Fruit fly (Drosophila melanogaster) whole organism, adult: Measurements from ENCODE around the gene MP1.
A peak's percentile ranks its signal among the peaks of the same experiment; 100 is the strongest.

Experiments used
- CG11617 ChIP-seq: fragments of 200-800 bp; sonication (Bioruptor generic); optimal IDR thresholded peaks from 2 replicates; lab custom pipeline; 2017; ENCODE audit warnings: mild to moderate bottlenecking, missing biosample characterization, missing genetic modification reagents, missing genetic modification characterization
- CG12768 ChIP-seq: fragments of 200-800 bp; sonication (Bioruptor generic); optimal IDR thresholded peaks from 2 replicates; lab custom pipeline; 2017; ENCODE audit warnings: missing biosample characterization, missing genetic modification characterization, mild to moderate bottlenecking, moderate library complexity, missing genetic modification reagents
- CG14711 ChIP-seq: fragments of 200-800 bp; sonication (Bioruptor generic); optimal IDR thresholded peaks from 2 replicates; lab custom pipeline; 2018; ENCODE audit warnings: missing biosample characterization, mild to moderate bottlenecking, missing genetic modification characterization, moderate library complexity
- CG1620 ChIP-seq: fragments of 200-800 bp; sonication (Bioruptor generic); optimal IDR thresholded peaks from 2 replicates; lab custom pipeline; 2016; ENCODE audit warnings: missing biosample characterization, missing genetic modification characterization
- CG33017 ChIP-seq: fragments of 200-800 bp; sonication (Bioruptor generic); optimal IDR thresholded peaks from 2 replicates; lab custom pipeline; 2018; ENCODE audit warnings: missing biosample characterization, mild to moderate bottlenecking, missing genetic modification characterization, moderate library complexity
- CG5204 ChIP-seq: fragments of 200-800 bp; sonication (Bioruptor generic); optimal IDR thresholded peaks from 2 replicates; lab custom pipeline; 2016; ENCODE audit warnings: missing biosample characterization, missing genetic modification characterization
- CG7045 ChIP-seq: fragments of 200-800 bp; sonication (Bioruptor generic); optimal IDR thresholded peaks from 2 replicates; lab custom pipeline; 2017; ENCODE audit warnings: missing biosample characterization, mild to moderate bottlenecking, missing genetic modification characterization
- CG7101 ChIP-seq: fragments of 200-800 bp; sonication (Bioruptor generic); optimal IDR thresholded peaks from 2 replicates; lab custom pipeline; 2018; ENCODE audit warnings: missing biosample characterization, mild to moderate bottlenecking, missing genetic modification characterization, moderate library complexity
- Clk ChIP-seq: fragments of 200-800 bp; sonication (Bioruptor generic); optimal IDR thresholded peaks from 2 replicates; lab custom pipeline; 2017; ENCODE audit warnings: missing biosample characterization, missing genetic modification characterization
- Crg-1 ChIP-seq: fragments of 200-800 bp; sonication (Bioruptor generic); optimal IDR thresholded peaks from 2 replicates; lab custom pipeline; 2016; ENCODE audit warnings: missing biosample characterization, missing genetic modification characterization
- Hr96 ChIP-seq: fragments of 200-800 bp; sonication (Bioruptor generic); optimal IDR thresholded peaks from 2 replicates; lab custom pipeline; 2016; ENCODE audit warnings: missing biosample characterization, missing genetic modification characterization
- Mnt ChIP-seq: fragments of 200-800 bp; sonication (Bioruptor generic); optimal IDR thresholded peaks from 2 replicates; lab custom pipeline; 2016; ENCODE audit warnings: missing biosample characterization, mild to moderate bottlenecking, missing genetic modification characterization
- bab1 ChIP-seq: fragments of 200-800 bp; sonication (Bioruptor generic); optimal IDR thresholded peaks from 3 replicates; lab custom pipeline; 2019; ENCODE audit warnings: missing biosample characterization, mild to moderate bottlenecking, missing genetic modification characterization, moderate library complexity
- cic ChIP-seq: fragments of 200-800 bp; sonication (Bioruptor generic); optimal IDR thresholded peaks from 2 replicates; lab custom pipeline; 2017; ENCODE audit warnings: missing biosample characterization, mild to moderate bottlenecking, missing genetic modification characterization, moderate library complexity
- cnc ChIP-seq, 2 experiments: fragments of >200 bp; optimal IDR thresholded peaks; 2 replicates each; lab custom pipeline; 2017
- kay ChIP-seq: fragments of 200-800 bp; sonication (Bioruptor generic); peaks from one replicate; lab custom pipeline; 2016; ENCODE audit warnings: missing biosample characterization, missing genetic modification characterization, borderline replicate concordance
- ovo ChIP-seq: fragments of 200-800 bp; sonication (Bioruptor generic); optimal IDR thresholded peaks from 2 replicates; lab custom pipeline; 2016; ENCODE audit warnings: missing biosample characterization, missing genetic modification characterization
- pad ChIP-seq: fragments of 200-800 bp; sonication (Bioruptor generic); optimal IDR thresholded peaks from 3 replicates; lab custom pipeline; 2017; ENCODE audit warnings: missing biosample characterization, missing genetic modification characterization, mild to moderate bottlenecking, moderate library complexity, missing genetic modification reagents
- tj ChIP-seq: fragments of 200-800 bp; sonication (Bioruptor generic); optimal IDR thresholded peaks from 3 replicates; lab custom pipeline; 2017; ENCODE audit warnings: missing biosample characterization, mild to moderate bottlenecking, missing genetic modification characterization, moderate library complexity
- toe ChIP-seq: fragments of 200-800 bp; sonication (Bioruptor generic); optimal IDR thresholded peaks from 2 replicates; lab custom pipeline; 2016; ENCODE audit warnings: missing biosample characterization, missing genetic modification characterization

Gene MP1

DNA sequence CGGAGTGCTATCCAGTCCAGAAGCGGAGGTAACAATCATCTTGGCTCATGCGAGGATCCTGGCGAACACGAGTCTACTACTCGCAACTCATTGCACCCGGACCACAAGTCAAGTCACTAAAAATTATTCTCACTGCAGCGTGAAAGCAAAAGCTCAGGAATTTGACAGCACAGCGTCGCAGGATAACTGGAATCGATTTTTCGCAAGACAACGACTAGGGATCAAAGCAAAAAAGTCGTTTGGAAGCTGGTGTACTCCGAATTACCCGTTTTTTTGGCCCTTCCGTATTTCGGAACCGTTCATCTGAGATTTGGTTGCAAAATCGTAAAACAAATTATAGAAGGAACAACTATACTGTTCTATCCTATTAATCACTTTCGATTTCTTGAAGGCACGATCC is 10.9 kb downstream of the MP1 start:
- TF ChIP-seq Clk (GFP tag; lab: Kevin White, UChicago) (no peak), tj (GFP tag; lab: Kevin White, UChicago) (no peak), Hr96 (no peak), cic (GFP tag; lab: Kevin White, UChicago) (no peak), CG7045 (no peak), CG11617 (GFP tag; lab: Kevin White, UChicago) (no peak), Crg-1 (GFP tag; lab: Kevin White, UChicago) (no peak), ovo (GFP tag; lab: Kevin White, UChicago) (no peak), CG12768 (GFP tag; lab: Kevin White, UChicago) (no peak), kay (GFP tag; lab: Kevin White, UChicago) (no peak), CG1620 (GFP tag; lab: Kevin White, UChicago) (no peak), bab1 (GFP tag; lab: Kevin White, UChicago) (no peak), cnc (optimal IDR thresholded peaks at IDR 0.05; lab: Kevin White, UChicago) (no peak), pad (GFP tag; lab: Kevin White, UChicago) (no peak), CG7101 (tag; lab: Kevin White, UChicago) (no peak), Mnt (GFP tag; lab: Kevin White, UChicago) (no peak), CG14711 (tag; lab: Kevin White, UChicago) (no peak), CG5204 (GFP tag; lab: Kevin White, UChicago) (no peak)

DNA sequence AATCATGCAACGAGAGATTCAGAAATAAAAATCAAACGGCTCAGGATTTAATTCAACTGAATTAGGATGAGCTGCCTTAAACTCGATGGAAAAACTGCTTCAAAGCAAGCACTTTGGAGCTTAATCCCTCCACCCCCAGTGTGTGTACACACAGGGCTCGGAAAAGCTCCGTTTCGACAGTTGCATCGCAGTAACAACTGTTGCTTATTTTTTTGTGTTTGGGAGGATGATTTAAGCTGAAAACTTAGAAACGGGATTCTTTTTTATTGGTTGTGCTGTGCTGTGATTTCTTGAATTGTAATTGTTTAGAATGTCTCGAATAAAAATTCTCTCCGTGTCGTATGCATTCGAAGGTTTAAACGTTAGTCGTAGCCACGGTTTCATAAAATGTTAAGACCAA is 11.3 kb downstream of the MP1 start, which contains the start of gene Syt14:
Syt14 (minus strand) TSS at position 71 of the 400 bp plus-strand sequence.
- no peak for TF ChIP-seq tj (GFP tag; lab: Kevin White, UChicago)

DNA sequence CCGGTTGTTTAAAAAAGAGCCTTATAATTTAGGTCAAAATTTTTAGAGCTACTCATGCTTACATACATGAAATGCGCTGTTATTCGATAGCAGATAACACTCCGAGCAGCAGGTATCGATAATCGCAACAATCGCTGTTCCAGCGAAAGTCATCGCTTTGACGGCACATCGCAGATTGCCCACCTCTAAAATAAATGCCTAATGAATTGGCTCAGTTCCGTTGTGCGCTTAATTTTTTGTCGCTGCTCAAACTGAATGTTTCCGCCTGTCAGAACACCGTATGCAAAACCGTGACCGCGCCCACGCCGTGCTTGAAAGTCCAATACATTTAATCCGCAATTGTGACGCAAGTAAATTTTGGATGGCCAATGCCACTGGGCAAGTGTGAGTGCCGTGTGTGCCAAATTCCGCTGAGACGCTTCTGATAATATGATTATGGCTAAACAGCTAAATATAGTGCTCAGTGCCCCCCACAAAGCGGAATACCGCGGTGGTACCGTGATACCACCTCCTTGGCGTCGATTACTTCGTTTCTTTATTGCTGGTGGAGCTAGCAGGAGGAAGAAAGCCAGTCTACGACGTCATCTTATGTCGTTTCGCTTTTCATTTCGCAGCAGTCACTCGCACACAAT is 11.9 kb downstream of the MP1 start, which contains the start of gene CG9795:
CG9795 (plus strand) TSS at position 177 of the 632 bp plus-strand sequence.
- TF ChIP-seq ovo (GFP tag; lab: Kevin White, UChicago) (no peak), CG7045 (no peak), bab1 (GFP tag; lab: Kevin White, UChicago) (peak; percentile 67), kay (GFP tag; lab: Kevin White, UChicago) (no peak), CG1620 (GFP tag; lab: Kevin White, UChicago) (no peak), CG14711 (tag; lab: Kevin White, UChicago) (peak; percentile 13), Crg-1 (GFP tag; lab: Kevin White, UChicago) (peak; percentile 28), tj (GFP tag; lab: Kevin White, UChicago) (peak; percentile 32), cnc (optimal IDR thresholded peaks at IDR 0.05; lab: Kevin White, UChicago) (no peak), toe (no peak), CG33017 (tag; lab: Kevin White, UChicago) (peak; percentile 7), Clk (GFP tag; lab: Kevin White, UChicago) (no peak), CG5204 (GFP tag; lab: Kevin White, UChicago) (no peak), CG12768 (GFP tag; lab: Kevin White, UChicago) (peak; percentile 34), pad (GFP tag; lab: Kevin White, UChicago) (peak; percentile 11), Mnt (GFP tag; lab: Kevin White, UChicago) (peak; percentile 0), CG11617 (GFP tag; lab: Kevin White, UChicago) (peak; percentile 32), CG7101 (tag; lab: Kevin White, UChicago) (peak; percentile 15)

DNA sequence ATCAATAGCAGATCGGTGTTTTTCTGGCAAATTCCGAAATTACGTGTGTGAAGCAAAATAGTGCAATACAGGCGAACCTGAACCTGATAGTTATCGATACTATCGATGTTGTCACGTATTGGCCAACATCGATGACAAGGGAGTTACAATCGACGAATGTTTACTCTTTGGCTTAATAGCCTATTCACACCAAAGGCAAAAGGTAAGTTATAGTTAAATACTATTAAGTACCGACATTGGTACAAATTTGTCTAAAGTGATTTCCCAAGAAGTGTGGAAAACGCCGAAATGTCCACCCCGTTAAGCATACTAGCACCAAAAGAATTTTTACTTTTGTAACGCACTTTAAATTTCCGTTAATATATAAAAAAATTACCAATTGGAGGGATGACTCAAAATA is 26.3 kb downstream of the MP1 start, which contains the start of gene CG9776:
CG9776 (minus strand) TSS at position 108 of the 400 bp plus-strand sequence.
- TF ChIP-seq cic (GFP tag; lab: Kevin White, UChicago) (no peak), toe (peak; percentile 59), CG14711 (tag; lab: Kevin White, UChicago) (no peak), kay (GFP tag; lab: Kevin White, UChicago) (no peak), cnc (optimal IDR thresholded peaks at IDR 0.05; lab: Kevin White, UChicago) (no peak), bab1 (GFP tag; lab: Kevin White, UChicago) (peak; percentile 61), pad (GFP tag; lab: Kevin White, UChicago) (no peak), CG7045 (peak; percentile 23), CG11617 (GFP tag; lab: Kevin White, UChicago) (peak; percentile 28), Clk (GFP tag; lab: Kevin White, UChicago) (peak; percentile 6), CG1620 (GFP tag; lab: Kevin White, UChicago) (peak; percentile 48), Mnt (GFP tag; lab: Kevin White, UChicago) (peak; percentile 43), tj (GFP tag; lab: Kevin White, UChicago) (peak; percentile 53), CG5204 (GFP tag; lab: Kevin White, UChicago) (no peak), Hr96 (peak; percentile 47), CG7101 (tag; lab: Kevin White, UChicago) (peak; percentile 55), CG12768 (GFP tag; lab: Kevin White, UChicago) (peak; percentile 11), ovo (GFP tag; lab: Kevin White, UChicago) (no peak), CG33017 (tag; lab: Kevin White, UChicago) (no peak), Crg-1 (GFP tag; lab: Kevin White, UChicago) (peak; percentile 50)

DNA sequence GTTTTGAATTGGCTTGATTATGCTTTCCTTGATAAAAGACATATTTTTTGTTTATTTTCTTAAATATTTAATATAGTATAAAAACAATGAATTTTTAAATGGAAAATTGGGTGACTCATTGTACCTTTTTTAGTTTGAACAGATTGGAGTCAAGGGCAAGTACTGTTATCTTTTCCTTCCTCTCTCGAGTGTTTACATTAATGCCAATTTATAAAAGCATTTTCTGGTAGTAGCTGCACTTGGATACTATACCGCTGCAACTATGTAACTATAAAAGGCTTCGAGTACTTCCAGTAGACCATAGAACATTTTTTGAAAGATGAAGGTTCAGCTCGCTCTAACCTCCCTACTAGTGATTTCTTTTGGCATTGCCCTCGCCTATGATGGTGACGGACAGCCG is 27.1 kb downstream of the MP1 start, which contains the start of gene CG14645:
CG14645 (plus strand) TSS at position 301 of the 400 bp plus-strand sequence.
- TF ChIP-seq tj (GFP tag; lab: Kevin White, UChicago) (no peak), CG14711 (tag; lab: Kevin White, UChicago) (no peak), CG11617 (GFP tag; lab: Kevin White, UChicago) (no peak), Hr96 (no peak), cnc (optimal IDR thresholded peaks at IDR 0.05; lab: Kevin White, UChicago) (no peak), CG33017 (tag; lab: Kevin White, UChicago) (no peak)
